Worm (Caenorhabditis elegans) whole organism, L2 larva: ENCODE results near the gene M05D6.9.

ENCODE experiments used
- R02D3.7 ChIP-seq: fragments of 150-350 bp; optimal IDR thresholded peaks from 2 replicates; lab custom pipeline; 2014; ENCODE audit warnings: missing biosample characterization, missing genetic modification characterization
- Y55F3AM.14 ChIP-seq: fragments of 200-800 bp; sonication (Bioruptor generic); optimal IDR thresholded peaks from 2 replicates; lab custom pipeline; 2018; ENCODE audit warnings: mild to moderate bottlenecking, missing genetic modification characterization, missing compliant biosample characterization
- blmp-1 ChIP-seq: sonication (generic microtip); optimal IDR thresholded peaks from 2 replicates; lab custom pipeline; 2017; ENCODE audit warnings: missing genetic modification characterization, mild to moderate bottlenecking, missing compliant biosample characterization, antibody characterized with exemption, moderate library complexity; ENCODE audit not compliant: insufficient read depth
- ceh-16 ChIP-seq: fragments of 150-350 bp; optimal IDR thresholded peaks from 2 replicates; lab custom pipeline; 2014; ENCODE audit warnings: missing biosample characterization, missing genetic modification characterization
- ceh-82 ChIP-seq: fragments of 150-350 bp; optimal IDR thresholded peaks from 2 replicates; lab custom pipeline; 2014; ENCODE audit warnings: missing biosample characterization, missing genetic modification characterization
- dmd-4 ChIP-seq: sonication (generic microtip); optimal IDR thresholded peaks from 2 replicates; lab custom pipeline; 2017; ENCODE audit warnings: missing biosample characterization, missing genetic modification characterization
- egl-27 ChIP-seq: sonication (generic microtip); optimal IDR thresholded peaks from 3 replicates; lab custom pipeline; 2017; ENCODE audit warnings: missing biosample characterization, missing genetic modification reagents, missing genetic modification characterization
- fos-1 ChIP-seq: fragments of 150-350 bp; optimal IDR thresholded peaks from 2 replicates; lab custom pipeline; 2014; ENCODE audit warnings: missing biosample characterization, missing genetic modification characterization
- lsy-2 ChIP-seq, 2 experiments: fragments of 150-350 bp in 1 of 2; sonication (generic microtip) in 1 of 2; optimal IDR thresholded peaks; 2 replicates each; lab custom pipeline; 2014 to 2017; ENCODE audit warnings: missing biosample characterization in 2 of 2, missing genetic modification characterization in 2 of 2
- mab-5 ChIP-seq: fragments of 150-350 bp; optimal IDR thresholded peaks from 2 replicates; lab custom pipeline; 2014; ENCODE audit warnings: missing biosample characterization, missing genetic modification characterization
- mbf-1 ChIP-seq: sonication (generic microtip); optimal IDR thresholded peaks from 2 replicates; lab custom pipeline; 2017; ENCODE audit warnings: missing biosample characterization, missing genetic modification characterization
- mdl-1 ChIP-seq, 2 experiments: fragments of 150-350 bp in 1 of 2; sonication (generic microtip) in 1 of 2; optimal IDR thresholded peaks; 2 replicates each; lab custom pipeline; 2017; ENCODE audit warnings: missing biosample characterization in 2 of 2, missing genetic modification characterization in 2 of 2
- nhr-129 ChIP-seq: fragments of 150-350 bp; optimal IDR thresholded peaks from 2 replicates; lab custom pipeline; 2014; ENCODE audit warnings: missing biosample characterization, missing genetic modification characterization
- nhr-237 ChIP-seq: fragments of 150-350 bp; optimal IDR thresholded peaks from 2 replicates; lab custom pipeline; 2014; ENCODE audit warnings: missing biosample characterization, missing genetic modification characterization
- nhr-25 ChIP-seq: fragments of 150-350 bp; sonication (generic microtip); optimal IDR thresholded peaks from 3 replicates; lab custom pipeline; 2014; ENCODE audit warnings: missing biosample characterization, missing genetic modification characterization
- nhr-77 ChIP-seq: fragments of 150-350 bp; optimal IDR thresholded peaks from 2 replicates; lab custom pipeline; 2014; ENCODE audit warnings: missing biosample characterization, missing genetic modification characterization
- peb-1 ChIP-seq: fragments of 150-350 bp; optimal IDR thresholded peaks from 2 replicates; lab custom pipeline; 2014; ENCODE audit warnings: missing biosample characterization, missing genetic modification characterization
- sem-4 ChIP-seq: fragments of 150-350 bp; optimal IDR thresholded peaks from 2 replicates; lab custom pipeline; 2014; ENCODE audit warnings: missing biosample characterization, missing genetic modification reagents, missing genetic modification characterization
- unc-62 ChIP-seq: fragments of 150-350 bp; optimal IDR thresholded peaks from 2 replicates; lab custom pipeline; 2014; ENCODE audit warnings: missing biosample characterization, missing genetic modification reagents, missing genetic modification characterization
- zag-1 ChIP-seq: fragments of 150-350 bp; optimal IDR thresholded peaks from 2 replicates; lab custom pipeline; 2014; ENCODE audit warnings: missing biosample characterization, missing genetic modification characterization
- ztf-1 ChIP-seq: fragments of 200-800 bp; sonication (Bioruptor generic); conservative IDR thresholded peaks from 2 replicates; pipeline ENCODE4 v1.3.6; 2022; ENCODE audit warnings: missing genetic modification characterization, missing compliant biosample characterization
- ztf-4 ChIP-seq: fragments of 150-350 bp; optimal IDR thresholded peaks from 2 replicates; lab custom pipeline; 2014; ENCODE audit warnings: missing biosample characterization, missing genetic modification characterization

Gene M05D6.9

DNA sequence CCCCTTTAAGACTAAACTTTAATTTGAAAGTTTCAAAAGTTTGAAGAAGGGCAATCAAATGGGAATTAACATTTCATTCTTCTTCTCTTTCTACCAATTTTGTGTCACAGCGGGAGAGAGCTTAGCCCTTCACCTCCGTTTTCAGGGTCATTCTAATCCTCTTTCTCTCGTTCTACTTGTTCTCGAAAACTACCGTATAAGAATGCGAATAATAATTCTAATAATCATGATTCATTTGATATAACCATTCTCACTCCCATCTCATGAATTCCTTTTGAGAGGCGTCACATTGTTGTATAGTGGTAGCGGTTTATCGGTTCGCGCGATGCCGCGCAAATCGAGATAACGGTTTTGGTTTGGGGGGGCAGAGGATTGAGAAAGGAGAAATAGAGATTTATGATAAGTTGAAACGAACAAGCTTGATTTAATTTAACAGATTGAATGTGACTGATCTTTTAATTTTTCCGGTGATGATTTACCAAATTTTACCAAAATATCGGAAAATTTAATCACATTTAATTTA is 35.2 kb downstream of the M05D6.9 start:
- TF ChIP-seq nhr-25 (tag; lab: Kevin White, UChicago) (peak; percentile 54), egl-27 (tag; lab: Kevin White, UChicago) (no peak), nhr-129 (tag; lab: Kevin White, UChicago) (no peak)

DNA sequence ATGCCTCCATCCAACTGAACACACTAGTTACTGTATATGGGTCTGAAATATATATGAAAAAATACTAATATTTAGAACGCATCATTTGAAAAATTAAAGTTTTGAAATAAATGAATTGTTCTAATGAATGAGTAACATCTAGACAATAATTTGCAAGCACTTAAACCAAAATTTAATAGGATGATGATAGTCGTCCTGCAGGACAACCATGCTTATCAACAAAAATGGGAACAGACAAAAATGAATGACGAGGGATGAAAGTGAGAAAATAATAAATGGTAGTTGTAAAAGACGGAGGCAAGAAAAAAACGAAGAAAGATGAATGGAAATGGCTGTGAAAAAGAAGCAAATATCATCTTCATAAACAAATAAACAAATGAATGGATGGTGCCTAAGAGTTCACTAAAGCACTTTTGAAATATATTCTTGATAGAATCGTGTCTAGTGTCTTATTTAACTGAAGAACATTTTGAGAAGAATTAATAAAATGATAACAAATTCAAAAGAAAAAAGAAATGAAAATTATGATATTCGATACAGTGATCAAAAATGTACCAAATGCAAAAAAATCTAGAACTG is 37.2 kb downstream of the M05D6.9 start, which contains the start of gene gldi-7:
TSS of gene gldi-7 (minus strand) at position 42 of the 579 bp plus-strand sequence.
- TF ChIP-seq blmp-1: no peak
- TF ChIP-seq fos-1 (tag; lab: Kevin White, UChicago): peak; percentile 67

DNA sequence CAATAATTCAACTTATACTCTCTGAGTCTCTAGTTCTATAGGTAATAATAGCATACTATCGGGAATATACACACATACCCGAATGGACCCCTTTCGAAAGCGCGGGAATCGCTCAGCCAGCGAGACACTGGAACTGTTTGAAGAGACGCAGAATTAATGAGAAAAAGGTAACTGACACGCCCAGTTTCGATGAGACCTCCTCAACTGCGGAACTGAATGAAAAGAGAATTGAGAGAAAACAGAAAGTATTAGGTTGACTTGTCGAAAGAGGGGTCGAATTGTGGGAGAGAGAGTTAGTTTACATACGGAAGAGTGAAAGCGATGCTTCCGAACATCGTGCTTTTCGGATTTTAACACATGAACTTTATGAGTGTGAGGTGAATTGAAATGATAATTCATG is 37.9 kb downstream of the M05D6.9 start:
- TF ChIP-seq nhr-129 (tag; lab: Kevin White, UChicago) (peak; percentile 32), blmp-1 (peak; percentile 28), unc-62 (GFP tag; lab: Kevin White, UChicago) (no peak), ceh-82 (tag; lab: Kevin White, UChicago) (no peak), nhr-237 (tag; lab: Kevin White, UChicago) (no peak)

DNA sequence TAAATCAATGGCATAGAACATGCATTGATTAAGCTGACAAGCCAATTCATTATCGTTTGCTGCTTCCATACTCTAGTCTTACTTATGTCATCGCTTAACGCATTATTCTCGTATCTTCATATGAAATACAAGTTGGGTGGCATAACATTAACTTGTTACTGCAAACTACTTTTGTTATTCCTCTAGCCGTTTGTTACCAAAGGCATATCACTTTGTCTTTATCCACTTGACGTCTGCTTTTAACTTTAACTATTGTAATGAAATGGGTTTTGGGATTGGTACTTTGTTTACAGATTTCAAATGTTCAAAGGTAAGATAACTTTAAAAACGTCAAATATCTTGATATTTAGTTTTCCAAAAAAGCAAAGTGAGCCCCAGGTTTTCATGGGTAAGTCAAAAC is 42.0 kb downstream of the M05D6.9 start, which contains the start of gene W01C9.2:
TSS of gene W01C9.2 (plus strand) at position 301 of the 400 bp plus-strand sequence.
- TF ChIP-seq blmp-1 (no peak), dmd-4 (tag; lab: Kevin White, UChicago) (no peak), mab-5 (no peak), mbf-1 (tag; lab: Kevin White, UChicago) (no peak), peb-1 (tag; lab: Kevin White, UChicago) (no peak), ztf-1 (GFP tag; lab: Robert Waterston, UW) (no peak), ceh-82 (tag; lab: Kevin White, UChicago) (no peak), zag-1 (no peak), ztf-4 (tag; lab: Kevin White, UChicago) (no peak), nhr-129 (tag; lab: Kevin White, UChicago) (no peak), nhr-77 (tag; lab: Kevin White, UChicago) (no peak), R02D3.7 (tag; lab: Kevin White, UChicago) (no peak), mdl-1 (tag; optimal IDR thresholded peaks at IDR 0.05; lab: Kevin White, UChicago) (no peak), ceh-16 (tag; lab: Kevin White, UChicago) (no peak)
- TF ChIP-seq, all 48 proteins: peak for 0

DNA sequence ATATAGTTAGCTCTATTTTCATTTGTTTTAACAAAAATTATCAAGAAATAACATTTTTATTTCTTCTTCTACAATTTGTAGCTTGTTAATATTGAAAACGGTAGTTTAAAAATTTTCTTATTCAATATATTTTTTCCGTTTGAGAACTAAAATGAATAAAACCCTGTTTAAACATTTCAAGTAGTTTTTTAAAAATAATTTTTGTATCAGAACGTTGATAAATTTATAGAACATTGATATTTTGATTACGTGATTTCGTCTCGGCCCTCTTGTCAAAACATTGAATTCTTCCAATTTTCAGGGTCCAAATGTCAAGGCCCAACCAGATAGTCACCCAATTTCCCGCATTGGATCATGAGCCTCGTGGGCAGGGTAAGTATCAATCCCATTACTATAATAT is 46.3 kb downstream of the M05D6.9 start, which contains the start of gene pqn-73:
TSS of gene pqn-73 (plus strand) at position 301 of the 400 bp plus-strand sequence.
- TF ChIP-seq mab-5: no peak
- no peak for TF ChIP-seq Y55F3AM.14
- TF ChIP-seq mbf-1 (tag; lab: Kevin White, UChicago): no peak
- TF ChIP-seq sem-4: no peak
- no peak for TF ChIP-seq ceh-82 (tag; lab: Kevin White, UChicago)
- TF ChIP-seq ceh-16 (tag; lab: Kevin White, UChicago): no peak
- no peak for TF ChIP-seq peb-1 (tag; lab: Kevin White, UChicago)
- TF ChIP-seq lsy-2 (tag; optimal IDR thresholded peaks at IDR 0.05; lab: Kevin White, UChicago): no peak
- TF ChIP-seq nhr-129 (tag; lab: Kevin White, UChicago): no peak
- no peak for TF ChIP-seq zag-1
